Worm (Caenorhabditis elegans): ENCODE data around the gene C01G12.5.
A peak's percentile ranks its signal among the peaks of the same experiment; 100 is the strongest.

C01G12.5 gene

ce11 chrII:14587407-14587806, at the start of gene C01G12.5:
Gene C01G12.5, minus strand, starts transcription at chrII:14587507.
- TF ChIP-seq unc-62 (GFP tag; optimal IDR thresholded peaks at IDR 0.05) (no peak), nhr-77 (tag; optimal IDR thresholded peaks at IDR 0.05) (no peak), nfya-1 (tag; optimal IDR thresholded peaks at IDR 0.05; ENCODE audit: insufficient read depth) (no peak), ceh-28 (tag; optimal IDR thresholded peaks at IDR 0.05) (no peak), elt-1 (tag; optimal IDR thresholded peaks at IDR 0.05) (no peak), lin-15B (tag; optimal IDR thresholded peaks at IDR 0.05) (no peak), eor-1 (tag; optimal IDR thresholded peaks at IDR 0.05) (no peak), nhr-25 (tag; optimal IDR thresholded peaks at IDR 0.05) (no peak), skn-1 (tag; optimal IDR thresholded peaks at IDR 0.05) (no peak)

DNA sequence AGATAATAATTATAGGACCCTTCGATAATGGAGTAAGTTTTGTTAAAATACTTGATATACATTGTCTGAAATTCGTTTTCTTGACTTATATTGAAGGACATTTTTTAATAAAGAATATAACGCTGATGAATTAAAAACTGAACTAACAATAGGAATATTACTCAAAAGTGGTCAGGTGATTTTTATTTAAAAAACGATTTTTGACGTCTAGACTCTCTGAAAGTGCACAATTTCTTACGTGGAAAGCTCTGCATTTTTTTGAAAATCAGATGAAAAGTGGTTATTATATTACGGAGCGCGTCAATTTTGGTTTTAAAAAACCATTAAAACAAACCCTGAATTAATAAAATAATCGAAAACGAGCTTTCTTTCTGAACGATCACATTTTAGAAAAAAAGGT, 49.4 kb upstream of the C01G12.5 start, which contains the start of gene sre-13:
TSS of gene sre-13 (minus strand) at position 101 of the 400 bp plus-strand sequence.
- TF ChIP-seq fos-1 (tag; optimal IDR thresholded peaks at IDR 0.05) (no peak), ceh-82 (tag; optimal IDR thresholded peaks at IDR 0.05) (no peak), egl-5 (tag; optimal IDR thresholded peaks at IDR 0.05) (no peak), ama-1 (optimal IDR thresholded peaks at IDR 0.05) (no peak), nhr-237 (tag; optimal IDR thresholded peaks at IDR 0.05) (no peak), nhr-12 (tag; optimal IDR thresholded peaks at IDR 0.05) (no peak), lin-15B (tag; optimal IDR thresholded peaks at IDR 0.05) (no peak)

- TF ChIP-seq snpc-4 (tag; optimal IDR thresholded peaks at IDR 0.05): peak; percentile 50
Observed at ce11 chrII:14635895-14636294, 48.6 kb upstream of the C01G12.5 start.

DNA sequence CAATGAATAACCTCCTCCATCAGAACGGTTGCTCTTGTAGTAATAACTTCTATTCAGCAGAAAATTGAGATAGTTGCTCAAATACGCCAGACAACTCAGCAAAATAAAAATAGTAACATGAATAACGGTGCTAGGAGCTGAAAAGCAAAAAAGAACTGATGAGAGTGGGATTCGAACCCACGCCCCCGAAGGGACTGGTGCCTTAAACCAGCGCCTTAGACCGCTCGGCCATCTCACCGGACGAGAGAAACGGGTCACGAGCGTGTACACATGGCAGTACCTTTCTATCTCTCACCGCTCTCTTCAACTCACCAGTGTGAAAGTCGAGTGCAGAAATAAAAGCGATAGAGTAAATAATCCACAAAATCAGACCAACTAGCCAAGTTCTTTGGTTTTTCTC, 47.9 kb upstream of the C01G12.5 start:
- TF ChIP-seq pha-4 (tag; optimal IDR thresholded peaks at IDR 0.05) (no peak), snpc-4 (tag; optimal IDR thresholded peaks at IDR 0.05) (peak; percentile 74), nhr-76 (tag; optimal IDR thresholded peaks at IDR 0.05) (no peak), fkh-2 (tag; optimal IDR thresholded peaks at IDR 0.05) (no peak), nhr-11 (tag; optimal IDR thresholded peaks at IDR 0.05) (no peak), hmg-11 (tag; optimal IDR thresholded peaks at IDR 0.05) (peak; percentile 54), lin-15B (tag; optimal IDR thresholded peaks at IDR 0.05) (peak; percentile 12), skn-1 (tag; optimal IDR thresholded peaks at IDR 0.05) (peak; percentile 1), ceh-82 (tag; optimal IDR thresholded peaks at IDR 0.05) (no peak), zag-1 (tag; optimal IDR thresholded peaks at IDR 0.05) (no peak), R02D3.7 (tag; optimal IDR thresholded peaks at IDR 0.05) (no peak), eor-1 (tag; optimal IDR thresholded peaks at IDR 0.05) (no peak), lin-39 (tag; optimal IDR thresholded peaks at IDR 0.05) (peak; percentile 79), nhr-43 (tag; optimal IDR thresholded peaks at IDR 0.05; ENCODE audit: poor library complexity, severe bottlenecking) (peak; percentile 77), nfya-1 (tag; optimal IDR thresholded peaks at IDR 0.05; ENCODE audit: insufficient read depth) (peak; percentile 32)

ce11 chrII:14634042-14634441, 46.7 kb upstream of the C01G12.5 start:
- TF ChIP-seq ceh-9 (tag; optimal IDR thresholded peaks at IDR 0.05): no peak
- TF ChIP-seq pha-4 (tag; optimal IDR thresholded peaks at IDR 0.05): no peak
- no peak for TF ChIP-seq nhr-25 (tag; optimal IDR thresholded peaks at IDR 0.05)
- TF ChIP-seq elt-3 (tag; optimal IDR thresholded peaks at IDR 0.05): no peak
- no peak for TF ChIP-seq skn-1 (tag; optimal IDR thresholded peaks at IDR 0.05)

ce11 chrII:14632823-14633222, 45.5 kb upstream of the C01G12.5 start, which contains the start of gene C38C6.3:
Gene C38C6.3, plus strand, starts transcription at chrII:14633123.
- TF ChIP-seq ama-1 (optimal IDR thresholded peaks at IDR 0.05) (no peak), nhr-11 (tag; optimal IDR thresholded peaks at IDR 0.05) (no peak)

DNA sequence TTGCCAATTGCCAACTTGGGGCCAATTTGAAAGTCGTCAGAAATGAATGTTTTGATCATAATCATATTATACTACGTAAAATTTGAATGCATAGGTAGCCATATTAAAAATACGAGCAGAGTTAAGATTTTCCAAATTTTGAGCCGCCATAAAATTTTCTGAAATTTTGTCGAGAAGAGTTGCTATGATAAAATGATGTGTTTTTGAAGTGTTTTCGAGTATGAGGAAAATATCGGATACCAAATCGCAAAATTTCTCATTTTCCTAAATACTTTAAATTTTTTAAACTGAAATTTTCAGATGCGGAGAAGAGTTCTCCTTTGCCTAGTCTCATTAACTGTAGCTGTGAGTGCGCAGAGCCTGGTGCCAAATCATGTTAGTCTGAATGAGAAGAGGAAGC, 40.0 kb upstream of the C01G12.5 start, which contains the start of gene tag-297:
TSS of gene tag-297 (plus strand) at position 301 of the 400 bp plus-strand sequence.
- no peak for TF ChIP-seq nhr-77 (tag; optimal IDR thresholded peaks at IDR 0.05)
- TF ChIP-seq ZK546.5 (tag; optimal IDR thresholded peaks at IDR 0.05): no peak
- no peak for TF ChIP-seq tbx-2 (tag; optimal IDR thresholded peaks at IDR 0.05)
- no peak for TF ChIP-seq fkh-2 (tag; optimal IDR thresholded peaks at IDR 0.05)
- TF ChIP-seq nhr-11 (tag; optimal IDR thresholded peaks at IDR 0.05): no peak
- no peak for TF ChIP-seq nhr-67 (tag; optimal IDR thresholded peaks at IDR 0.05)
- TF ChIP-seq mdl-1 (tag; optimal IDR thresholded peaks at IDR 0.05): no peak
- no peak for TF ChIP-seq ceh-9 (tag; optimal IDR thresholded peaks at IDR 0.05)
- TF ChIP-seq nhr-25 (tag; optimal IDR thresholded peaks at IDR 0.05): no peak
- no peak for TF ChIP-seq nhr-23 (tag; optimal IDR thresholded peaks at IDR 0.05)
- no peak for TF ChIP-seq lin-15B (tag; optimal IDR thresholded peaks at IDR 0.05)
- TF ChIP-seq ceh-16 (tag; optimal IDR thresholded peaks at IDR 0.05): no peak
- TF ChIP-seq lsy-12 (tag; optimal IDR thresholded peaks at IDR 0.05): no peak
